Fruit fly (Drosophila melanogaster): ENCODE measurements around the gene PH4alphaMP.

The PH4alphaMP gene

dm6 chr3R:30461608-30462243, 34.2 kb downstream of the PH4alphaMP start (continued):
- no peak for TF ChIP-seq ac (GFP tag; optimal IDR thresholded peaks at IDR 0.05)
- no peak for TF ChIP-seq NC2β (GFP tag; optimal IDR thresholded peaks at IDR 0.05)
- TF ChIP-seq zen (tag; optimal IDR thresholded peaks at IDR 0.05) = no peak
- no peak for TF ChIP-seq CG11456 (GFP tag; IDR thresholded peaks at IDR 0.05)
- TF ChIP-seq HLH3B (GFP tag; IDR thresholded peaks at IDR 0.05) = peak; percentile 41; the same call in 1 of the 2 replicates
- no peak for TF ChIP-seq cad (GFP tag; optimal IDR thresholded peaks at IDR 0.05)
- TF ChIP-seq CG9817 (tag; optimal IDR thresholded peaks at IDR 0.05) = no peak
- TF ChIP-seq CG10959 (GFP tag; IDR thresholded peaks at IDR 0.05) = no peak
- TF ChIP-seq sc (optimal IDR thresholded peaks at IDR 0.05) = no peak
- TF ChIP-seq sc (GFP tag; optimal IDR thresholded peaks at IDR 0.05) = no peak
- TF ChIP-seq CG7987 (GFP tag; optimal IDR thresholded peaks at IDR 0.05) = no peak
- TF ChIP-seq CG13424 (tag; optimal IDR thresholded peaks at IDR 0.05) = peak; percentile 41
- TF ChIP-seq CG18764 (GFP tag; optimal IDR thresholded peaks at IDR 0.05) = no peak
- TF ChIP-seq Chrac-16 (GFP tag; optimal IDR thresholded peaks at IDR 0.05) = no peak
- TF ChIP-seq tup (GFP tag; optimal IDR thresholded peaks at IDR 0.05) = no peak
- no peak for TF ChIP-seq sens (GFP tag)
- peak; percentile 15 for TF ChIP-seq CG6813 (GFP tag; optimal IDR thresholded peaks at IDR 0.05)
- TF ChIP-seq chn (GFP tag; optimal IDR thresholded peaks at IDR 0.05) = no peak
- no peak for TF ChIP-seq kni (GFP tag; optimal IDR thresholded peaks at IDR 0.05)
- no peak for TF ChIP-seq sug (tag; optimal IDR thresholded peaks at IDR 0.05)
- TF ChIP-seq Deaf1 (tag; optimal IDR thresholded peaks at IDR 0.05) = no peak
- TF ChIP-seq CG15269 (tag; optimal IDR thresholded peaks at IDR 0.05) = peak; percentile 56
- no peak for TF ChIP-seq sob (GFP tag; IDR thresholded peaks at IDR 0.05)
- TF ChIP-seq CG31441 (GFP tag; IDR thresholded peaks at IDR 0.05) = peak; percentile 56
- TF ChIP-seq CG2678 (tag; optimal IDR thresholded peaks at IDR 0.05) = peak; percentile 51
- TF ChIP-seq TFAM (GFP tag; optimal IDR thresholded peaks at IDR 0.05) = no peak
- TF ChIP-seq chif (GFP tag; optimal IDR thresholded peaks at IDR 0.05) = no peak
- TF ChIP-seq org-1 (GFP tag; optimal IDR thresholded peaks at IDR 0.05) = no peak
- TF ChIP-seq CG2889 (GFP tag; IDR thresholded peaks at IDR 0.05) = no peak
- no peak for TF ChIP-seq CG10654 (GFP tag; optimal IDR thresholded peaks at IDR 0.05)
- TF ChIP-seq Mes4 (GFP tag; optimal IDR thresholded peaks at IDR 0.05) = no peak
- TF ChIP-seq E2f1 (GFP tag; IDR thresholded peaks at IDR 0.05) = 0 out of 2 replicates have a peak, but pooled peaks have one; percentile 30
- TF ChIP-seq CrebB (tag; optimal IDR thresholded peaks at IDR 0.05) = no peak
- no peak for TF ChIP-seq p53 (GFP tag; optimal IDR thresholded peaks at IDR 0.05)
- no peak for TF ChIP-seq ap (GFP tag; IDR thresholded peaks at IDR 0.05)
- peak; percentile 27; the same call in 1 of the 2 replicates for TF ChIP-seq vvl (GFP tag; IDR thresholded peaks at IDR 0.05)
- no peak for TF ChIP-seq CG1832 (GFP tag; optimal IDR thresholded peaks at IDR 0.05)
- no peak for TF ChIP-seq Antp (GFP tag; optimal IDR thresholded peaks at IDR 0.05)
- TF ChIP-seq CG13287 (GFP tag; IDR thresholded peaks at IDR 0.05; ENCODE audit: partially characterized antibody) = no peak
- no peak for TF ChIP-seq CG4404 (GFP tag; IDR thresholded peaks at IDR 0.05)
- TF ChIP-seq CG1792 (GFP tag; optimal IDR thresholded peaks at IDR 0.05) = no peak
- TF ChIP-seq CG17912 (GFP tag; optimal IDR thresholded peaks at IDR 0.05) = no peak
- TF ChIP-seq MESR4 (GFP tag; optimal IDR thresholded peaks at IDR 0.05) = no peak
- TF ChIP-seq CG13123 (GFP tag; optimal IDR thresholded peaks at IDR 0.05) = no peak
- TF ChIP-seq zfh1 (GFP tag; IDR thresholded peaks at IDR 0.05) = no peak; the same call in 2 of the 3 replicates
- no peak for TF ChIP-seq CG3163 (GFP tag; optimal IDR thresholded peaks at IDR 0.05)
- no peak for TF ChIP-seq Dad (GFP tag; optimal IDR thresholded peaks at IDR 0.05)
- no peak for TF ChIP-seq Mrtf (GFP tag; IDR thresholded peaks at IDR 0.05)
- TF ChIP-seq stc (GFP tag; IDR thresholded peaks at IDR 0.05) = 0 out of 2 replicates have a peak, but pooled peaks have one; percentile 8
- TF ChIP-seq chinmo (GFP tag; IDR thresholded peaks at IDR 0.05; ENCODE audit: partially characterized antibody) = 0 out of 4 replicates have a peak, but pooled peaks have one; percentile 12
- no peak for TF ChIP-seq CG3726 (GFP tag; IDR thresholded peaks at IDR 0.05)
